Worm (Caenorhabditis elegans) whole organism, young adult: ENCODE results near the gene msp-40.
"Not testable (repeated sequence)": the region's sequence is repeated elsewhere in the genome, so short reads cannot be mapped to it uniquely, and the experiment has no call there.

ENCODE experiments used
- T26A5.8 ChIP-seq: sonication (generic microtip); optimal IDR thresholded peaks from 2 replicates; lab custom pipeline; 2016; ENCODE audit warnings: missing genetic modification characterization, missing compliant biosample characterization
- ama-1 ChIP-seq, 3 experiments: fragments of 150-350 bp in 1 of 3; sonication (generic microtip) in 2 of 3; optimal IDR thresholded peaks; 2 replicates each; lab custom pipeline; 2014 to 2018; ENCODE audit warnings: missing biosample characterization in 2 of 3, missing genetic modification characterization in 2 of 3, missing genetic modification reagents in 2 of 3
- attf-5 ChIP-seq: fragments of 200-800 bp; sonication (Bioruptor generic); optimal IDR thresholded peaks from 2 replicates; lab custom pipeline; 2018; ENCODE audit warnings: mild to moderate bottlenecking, missing genetic modification characterization, missing compliant biosample characterization
- ceh-79 ChIP-seq: sonication (generic microtip); optimal IDR thresholded peaks from 2 replicates; lab custom pipeline; 2017; ENCODE audit warnings: mild to moderate bottlenecking, missing genetic modification characterization, missing compliant biosample characterization
- die-1 ChIP-seq: sonication (generic microtip); optimal IDR thresholded peaks from 2 replicates; lab custom pipeline; 2016; ENCODE audit warnings: missing genotype, mild to moderate bottlenecking, missing genetic modification characterization, missing compliant biosample characterization
- dox-1 ChIP-seq: fragments of 200-800 bp; sonication (Bioruptor generic); IDR thresholded peaks from 2 replicates; pipeline ENCODE4 v1.3.6; 2022; ENCODE audit warnings: missing genetic modification reagents, missing genetic modification characterization, missing compliant biosample characterization
- lin-35 ChIP-seq, 3 experiments: fragments of 150-350 bp in 2 of 3; sonication (generic microtip) in 1 of 3; optimal IDR thresholded peaks; 2 replicates each; lab custom pipeline; 2014 to 2018; ENCODE audit warnings: missing biosample characterization in 3 of 3, missing genetic modification characterization in 3 of 3, missing genetic modification reagents in 3 of 3
- lin-54 ChIP-seq: fragments of 200-800 bp; sonication (Bioruptor generic); optimal IDR thresholded peaks from 2 replicates; lab custom pipeline; 2018; ENCODE audit warnings: mild to moderate bottlenecking, missing genetic modification characterization, missing compliant biosample characterization
- pha-4 ChIP-seq: fragments of 150-350 bp; sonication (generic microtip); optimal IDR thresholded peaks from 2 replicates; lab custom pipeline; 2014; ENCODE audit warnings: missing biosample characterization, missing genetic modification reagents, missing genetic modification characterization
- snpc-4 ChIP-seq, 5 experiments: fragments of 150-350 bp in 1 of 5; sonication (generic microtip) in 4 of 5; optimal IDR thresholded peaks; 2 replicates each; lab custom pipeline; 2014 to 2018; ENCODE audit warnings: missing genetic modification characterization in 5 of 5, missing biosample characterization in 3 of 5, antibody characterized with exemption in 2 of 5, mild to moderate bottlenecking in 2 of 5, missing compliant biosample characterization in 2 of 5, missing genotype in 2 of 5, moderate library complexity in 2 of 5, missing genetic modification reagents in 1 of 5
- unc-62 ChIP-seq: fragments of 150-350 bp; optimal IDR thresholded peaks from 2 replicates; lab custom pipeline; 2014; ENCODE audit warnings: missing biosample characterization, missing genetic modification reagents, missing genetic modification characterization
- ztf-25 ChIP-seq: fragments of 200-800 bp; sonication (Bioruptor generic); IDR thresholded peaks from 2 replicates; pipeline ENCODE4 v1.3.6; 2022; ENCODE audit warnings: missing genetic modification reagents, missing genetic modification characterization, missing compliant biosample characterization

ce11 chrII:4872359-4872758 lies 47.1 kb downstream of the msp-40 start:
- not testable (repeated sequence) for TF ChIP-seq dox-1 (GFP tag; lab: Robert Waterston, UW); lin-54; snpc-4 (GFP tag; optimal IDR thresholded peaks at IDR 0.05; lab: Kevin White, UChicago); snpc-4 (tag; optimal IDR thresholded peaks at IDR 0.05; lab: Kevin White, UChicago); T26A5.8; lin-35 (GFP tag; optimal IDR thresholded peaks at IDR 0.05; lab: Kevin White, UChicago); unc-62; pha-4 (tag; lab: Kevin White, UChicago); die-1 (tag; lab: Kevin White, UChicago); attf-5; ceh-79; ama-1 (optimal IDR thresholded peaks at IDR 0.05; lab: Kevin White, UChicago); ama-1 (GFP tag; optimal IDR thresholded peaks at IDR 0.05; lab: Kevin White, UChicago)
- TF ChIP-seq ztf-25 (GFP tag; lab: Robert Waterston, UW): 0 out of 2 replicates have a peak, but pooled peaks have one; percentile 52
